Fruit fly (Drosophila melanogaster): ENCODE measurements around the gene vito.

dm6 chr3L:5770113-5770798 lies 6.9 kb downstream of the vito start:
- TF ChIP-seq pad (GFP tag; optimal IDR thresholded peaks at IDR 0.05) (no peak), kay (GFP tag; ENCODE audit: borderline replicate concordance) (no peak), Crg-1 (GFP tag; optimal IDR thresholded peaks at IDR 0.05) (no peak), bab1 (GFP tag; optimal IDR thresholded peaks at IDR 0.05) (no peak), CG5204 (GFP tag; optimal IDR thresholded peaks at IDR 0.05) (no peak), CG7045 (GFP tag; optimal IDR thresholded peaks at IDR 0.05) (no peak), CG14711 (tag; optimal IDR thresholded peaks at IDR 0.05) (no peak), tj (GFP tag; optimal IDR thresholded peaks at IDR 0.05) (peak; percentile 36), Clk (GFP tag; optimal IDR thresholded peaks at IDR 0.05) (no peak), toe (GFP tag; optimal IDR thresholded peaks at IDR 0.05) (no peak)
